Fruit fly (Drosophila melanogaster) whole organism, embryonic: ENCODE results near the gene CG5892.

ENCODE experiments used
- Adf1 ChIP-seq: fragments of 200-800 bp; sonication (Bioruptor generic); IDR thresholded peaks from 2 replicates; pipeline ENCODE4 v1.3.6; 2022; ENCODE audit warnings: missing biosample characterization, missing genetic modification characterization
- Atf3 ChIP-seq: fragments of 200-800 bp; sonication (Bioruptor generic); optimal IDR thresholded peaks from 3 replicates; lab custom pipeline; 2016; ENCODE audit warnings: missing biosample characterization, missing genetic modification characterization
- CG10274 ChIP-seq: fragments of 200-800 bp; sonication (Bioruptor generic); optimal IDR thresholded peaks from 3 replicates; lab custom pipeline; 2017; ENCODE audit warnings: missing biosample characterization, mild to moderate bottlenecking, missing genetic modification characterization
- CG11085 ChIP-seq: fragments of 200-800 bp; sonication (Bioruptor generic); IDR thresholded peaks from 2 replicates; pipeline ENCODE4 v1.3.6; 2022; ENCODE audit warnings: missing biosample characterization, missing genetic modification characterization
- CG11247 ChIP-seq: fragments of 200-800 bp; sonication (Bioruptor generic); IDR thresholded peaks from 2 replicates; pipeline ENCODE4 v1.3.6; 2022; ENCODE audit warnings: missing biosample characterization, missing genetic modification characterization
- CG11560 ChIP-seq: fragments of 200-800 bp; sonication (Bioruptor generic); IDR thresholded peaks from 3 replicates; pipeline ENCODE4 v1.3.6; 2022; ENCODE audit warnings: missing biosample characterization, missing genetic modification characterization
- CG12391 ChIP-seq: fragments of 200-800 bp; sonication (Bioruptor generic); optimal IDR thresholded peaks from 3 replicates; lab custom pipeline; 2018; ENCODE audit warnings: missing biosample characterization, mild to moderate bottlenecking, missing genetic modification characterization, moderate library complexity
- CG13775 ChIP-seq: fragments of 200-800 bp; sonication (Bioruptor generic); optimal IDR thresholded peaks from 3 replicates; lab custom pipeline; 2017; ENCODE audit warnings: missing biosample characterization, mild to moderate bottlenecking, missing genetic modification characterization
- CG13894 ChIP-seq: fragments of 200-800 bp; sonication (Bioruptor generic); optimal IDR thresholded peaks from 3 replicates; lab custom pipeline; 2018; ENCODE audit warnings: missing biosample characterization, mild to moderate bottlenecking, missing genetic modification characterization, moderate library complexity
- CG14965 ChIP-seq: fragments of 200-800 bp; sonication (Bioruptor generic); optimal IDR thresholded peaks from 2 replicates; lab custom pipeline; 2016; ENCODE audit warnings: missing biosample characterization, missing genetic modification characterization, borderline replicate concordance
- CG15479 ChIP-seq: fragments of 200-800 bp; sonication (Bioruptor generic); optimal IDR thresholded peaks from 3 replicates; lab custom pipeline; 2019; ENCODE audit warnings: missing biosample characterization, mild to moderate bottlenecking, missing genetic modification characterization, moderate library complexity
- CG15601 ChIP-seq: fragments of 200-800 bp; sonication (Bioruptor generic); optimal IDR thresholded peaks from 3 replicates; lab custom pipeline; 2019; ENCODE audit warnings: missing biosample characterization, mild to moderate bottlenecking, missing genetic modification characterization, moderate library complexity
- CG17328 ChIP-seq: fragments of 200-800 bp; sonication (Bioruptor generic); IDR thresholded peaks from 2 replicates; pipeline ENCODE4 v1.3.6; 2022; ENCODE audit warnings: missing biosample characterization, missing genetic modification characterization
- CG17802 ChIP-seq: fragments of 200-800 bp; sonication (Bioruptor generic); optimal IDR thresholded peaks from 2 replicates; lab custom pipeline; 2018; ENCODE audit warnings: missing biosample characterization, mild to moderate bottlenecking, missing genetic modification characterization, moderate library complexity
- CG2129 ChIP-seq: fragments of 200-800 bp; sonication (Bioruptor generic); IDR thresholded peaks from 2 replicates; pipeline ENCODE4 v1.3.6; 2022; ENCODE audit warnings: missing biosample characterization, missing genetic modification characterization; ENCODE audit not compliant: partially characterized antibody
- CG3163 ChIP-seq: fragments of 200-800 bp; sonication (Bioruptor generic); optimal IDR thresholded peaks from 3 replicates; lab custom pipeline; 2016; ENCODE audit warnings: missing biosample characterization, missing genetic modification characterization
- CG33213 ChIP-seq: fragments of 200-800 bp; sonication (Bioruptor generic); optimal IDR thresholded peaks from 3 replicates; lab custom pipeline; 2016; ENCODE audit warnings: missing biosample characterization, missing genetic modification characterization
- CG3407 ChIP-seq: fragments of 200-800 bp; sonication (Bioruptor generic); optimal IDR thresholded peaks from 2 replicates; lab custom pipeline; 2018; ENCODE audit warnings: missing biosample characterization, mild to moderate bottlenecking, missing genetic modification characterization
- CG7928 ChIP-seq: fragments of 200-800 bp; sonication (Bioruptor generic); optimal IDR thresholded peaks from 2 replicates; lab custom pipeline; 2017; ENCODE audit warnings: missing biosample characterization, mild to moderate bottlenecking, missing genetic modification characterization
- Dip2 ChIP-seq: fragments of 200-800 bp; sonication (Bioruptor generic); IDR thresholded peaks from 2 replicates; pipeline ENCODE4 v1.3.6; 2022; ENCODE audit warnings: missing biosample characterization, missing genetic modification characterization
- Doc2 ChIP-seq: fragments of 200-800 bp; sonication (Bioruptor generic); IDR thresholded peaks from 2 replicates; pipeline ENCODE4 v1.3.6; 2022; ENCODE audit warnings: missing biosample characterization, missing genetic modification characterization
- E2f2 ChIP-seq: fragments of 200-800 bp; sonication (Bioruptor generic); IDR thresholded peaks from 2 replicates; pipeline ENCODE4 v1.3.6; 2022; ENCODE audit warnings: missing biosample characterization, missing genetic modification characterization
- ERR ChIP-seq: fragments of 200-800 bp; sonication (Bioruptor generic); optimal IDR thresholded peaks from 2 replicates; lab custom pipeline; 2016; ENCODE audit warnings: missing biosample characterization, missing genetic modification characterization
- Ets97D ChIP-seq: fragments of 200-800 bp; sonication (Bioruptor generic); optimal IDR thresholded peaks from 3 replicates; lab custom pipeline; 2016; ENCODE audit warnings: missing biosample characterization, missing genetic modification characterization
- Fer1 ChIP-seq: fragments of 200-800 bp; sonication (Bioruptor generic); optimal IDR thresholded peaks from 2 replicates; lab custom pipeline; 2017; ENCODE audit warnings: missing biosample characterization, mild to moderate bottlenecking, missing genetic modification characterization
- Gug ChIP-seq: fragments of 200-800 bp; sonication (Bioruptor generic); IDR thresholded peaks from 4 replicates; pipeline ENCODE4 v1.3.6; 2022; ENCODE audit warnings: missing biosample characterization, missing genetic modification characterization
- Hsf ChIP-seq: fragments of 200-800 bp; sonication (Bioruptor generic); optimal IDR thresholded peaks from 3 replicates; lab custom pipeline; 2016; ENCODE audit warnings: missing biosample characterization, missing genetic modification characterization
- MESR4 ChIP-seq: fragments of 200-800 bp; sonication (Bioruptor generic); optimal IDR thresholded peaks from 2 replicates; lab custom pipeline; 2018; ENCODE audit warnings: missing biosample characterization, mild to moderate bottlenecking, missing genetic modification characterization, moderate library complexity
- Nf-YA ChIP-seq: fragments of 200-800 bp; sonication (Bioruptor generic); IDR thresholded peaks from 2 replicates; pipeline ENCODE4 v1.3.6; 2022; ENCODE audit warnings: missing biosample characterization, missing genetic modification characterization
- Nf-YC ChIP-seq: fragments of 200-800 bp; optimal IDR thresholded peaks from 3 replicates; lab custom pipeline; 2019; ENCODE audit warnings: missing biosample characterization, mild to moderate bottlenecking, missing genetic modification characterization, moderate library complexity
- Oli ChIP-seq: fragments of 200-800 bp; sonication (Bioruptor generic); optimal IDR thresholded peaks from 2 replicates; lab custom pipeline; 2018; ENCODE audit warnings: missing biosample characterization, mild to moderate bottlenecking, missing genetic modification characterization, moderate library complexity
- Pdp1 ChIP-seq, 2 experiments: fragments of 200-800 bp; sonication (Bioruptor generic); optimal IDR thresholded peaks; 3 replicates each; lab custom pipeline; 2016; ENCODE audit warnings: missing biosample characterization in 2 of 2, missing genetic modification characterization in 2 of 2, mild to moderate bottlenecking in 1 of 2, moderate library complexity in 1 of 2
- Spps ChIP-seq: fragments of 200-800 bp; sonication (Bioruptor generic); optimal IDR thresholded peaks from 2 replicates; lab custom pipeline; 2018; ENCODE audit warnings: missing biosample characterization, mild to moderate bottlenecking, missing genetic modification characterization
- Ssrp ChIP-seq: fragments of 200-800 bp; sonication (Bioruptor generic); optimal IDR thresholded peaks from 2 replicates; lab custom pipeline; 2018; ENCODE audit warnings: missing biosample characterization, mild to moderate bottlenecking, missing genetic modification characterization, moderate library complexity
- Vsx1 ChIP-seq: fragments of 200-800 bp; sonication (Bioruptor generic); optimal IDR thresholded peaks from 2 replicates; lab custom pipeline; 2017; ENCODE audit warnings: missing biosample characterization, mild to moderate bottlenecking, missing genetic modification characterization, missing genetic modification reagents
- al ChIP-seq: fragments of 200-800 bp; sonication (Bioruptor generic); IDR thresholded peaks from 2 replicates; pipeline ENCODE4 v1.3.6; 2022; ENCODE audit warnings: missing biosample characterization, missing genetic modification characterization
- cad ChIP-seq: fragments of >200 bp; optimal IDR thresholded peaks from 2 replicates; lab custom pipeline; 2017; ENCODE audit warnings: missing biosample characterization, missing genetic modification characterization
- ci ChIP-seq: fragments of 200-800 bp; sonication (Bioruptor generic); IDR thresholded peaks from 3 replicates; pipeline ENCODE4 v1.3.6; 2022; ENCODE audit warnings: missing biosample characterization, missing genetic modification characterization
- danr ChIP-seq: fragments of 200-800 bp; sonication (Bioruptor generic); IDR thresholded peaks from 2 replicates; pipeline ENCODE4 v1.3.6; 2022; ENCODE audit warnings: missing biosample characterization, missing genetic modification characterization
- dm ChIP-seq: fragments of 200-800 bp; sonication (Bioruptor generic); optimal IDR thresholded peaks from 3 replicates; lab custom pipeline; 2016; ENCODE audit warnings: missing biosample characterization, missing genetic modification characterization
- eve ChIP-seq, 2 experiments: fragments of >200 bp; optimal IDR thresholded peaks; 2 replicates each; lab custom pipeline; 2017; ENCODE audit warnings: missing biosample characterization in 2 of 2, missing genetic modification characterization in 2 of 2
- ewg ChIP-seq: fragments of 200-800 bp; sonication (Bioruptor generic); optimal IDR thresholded peaks from 3 replicates; lab custom pipeline; 2017; ENCODE audit warnings: mild to moderate bottlenecking, missing biosample characterization, missing genetic modification reagents, missing genetic modification characterization
- gcm2 ChIP-seq: fragments of 200-800 bp; sonication (Bioruptor generic); optimal IDR thresholded peaks from 2 replicates; lab custom pipeline; 2016; ENCODE audit warnings: missing biosample characterization, missing genetic modification characterization
- gem ChIP-seq: fragments of 200-800 bp; sonication (Bioruptor generic); optimal IDR thresholded peaks from 2 replicates; lab custom pipeline; 2019; ENCODE audit warnings: missing biosample characterization, mild to moderate bottlenecking, missing genetic modification characterization, moderate library complexity
- luna ChIP-seq: fragments of 200-800 bp; sonication (Bioruptor generic); optimal IDR thresholded peaks from 2 replicates; lab custom pipeline; 2016; ENCODE audit warnings: missing biosample characterization, missing genetic modification characterization
- pho ChIP-seq: fragments of 200-800 bp; sonication (Bioruptor generic); optimal IDR thresholded peaks from 2 replicates; lab custom pipeline; 2016; ENCODE audit warnings: missing biosample characterization, missing genetic modification characterization
- pnt ChIP-seq: fragments of 200-800 bp; sonication (Bioruptor generic); optimal IDR thresholded peaks from 3 replicates; lab custom pipeline; 2016; ENCODE audit warnings: missing biosample characterization, missing genetic modification characterization
- repo ChIP-seq: fragments of 200-800 bp; sonication (Bioruptor generic); optimal IDR thresholded peaks from 2 replicates; lab custom pipeline; 2016; ENCODE audit warnings: missing biosample characterization, missing genetic modification characterization
- sim ChIP-seq: fragments of 200-800 bp; sonication (Bioruptor generic); IDR thresholded peaks from 2 replicates; pipeline ENCODE4 v1.3.6; 2022; ENCODE audit warnings: missing biosample characterization, missing genetic modification characterization
- tx ChIP-seq: fragments of 200-800 bp; sonication (Bioruptor generic); optimal IDR thresholded peaks from 2 replicates; lab custom pipeline; 2016; ENCODE audit warnings: missing biosample characterization, missing genetic modification characterization
- vvl ChIP-seq: fragments of 200-800 bp; sonication (Bioruptor generic); IDR thresholded peaks from 2 replicates; pipeline ENCODE4 v1.3.6; 2022; ENCODE audit warnings: missing biosample characterization, missing genetic modification characterization
- zf30C ChIP-seq: fragments of 200-800 bp; sonication (Bioruptor generic); optimal IDR thresholded peaks from 3 replicates; lab custom pipeline; 2018; ENCODE audit warnings: missing biosample characterization, mild to moderate bottlenecking, missing genetic modification characterization

Gene CG5892

dm6 chr3R:21263177-21263576, 20.8 kb downstream of the CG5892 start (continued):
- TF ChIP-seq dm (GFP tag; lab: Kevin White, UChicago), result no peak
- TF ChIP-seq CG13894 (tag; lab: Kevin White, UChicago), result no peak
- TF ChIP-seq tx (GFP tag; lab: Kevin White, UChicago), result no peak
- TF ChIP-seq CG3163 (GFP tag; lab: Kevin White, UChicago), result no peak
- TF ChIP-seq Hsf, result no peak
- TF ChIP-seq Doc2 (GFP tag; lab: Robert Waterston, UW), result no peak
- TF ChIP-seq Fer1, result peak; percentile 14
- TF ChIP-seq Spps (tag; lab: Kevin White, UChicago), result no peak
- TF ChIP-seq Atf3 (GFP tag; lab: Kevin White, UChicago), result no peak
- TF ChIP-seq Gug (GFP tag; lab: Robert Waterston, UW), result no peak
- TF ChIP-seq gem (tag; lab: Kevin White, UChicago), result peak; percentile 35
- TF ChIP-seq gcm2, result no peak
- no peak for TF ChIP-seq ERR (GFP tag; lab: Kevin White, UChicago)
- no peak for TF ChIP-seq zf30C (GFP tag; lab: Kevin White, UChicago)
- TF ChIP-seq ewg, result peak; percentile 29
- TF ChIP-seq Vsx1, result peak; percentile 31
- no peak for TF ChIP-seq Ssrp (tag; lab: Kevin White, UChicago)
- no peak for TF ChIP-seq Adf1 (GFP tag; lab: Robert Waterston, UW)
- no peak for TF ChIP-seq eve (GFP tag; optimal IDR thresholded peaks at IDR 0.05; lab: Kevin White, UChicago)
- TF ChIP-seq CG15601 (tag; lab: Kevin White, UChicago), result peak; percentile 12
- TF ChIP-seq CG13775, result peak; percentile 40
- TF ChIP-seq Nf-YA (GFP tag; lab: Robert Waterston, UW), result 0 out of 2 replicates have a peak, but pooled peaks have one; percentile 38
- TF ChIP-seq Ets97D (GFP tag; lab: Kevin White, UChicago), result peak; percentile 90
- no peak for TF ChIP-seq luna (GFP tag; lab: Kevin White, UChicago)
- no peak for TF ChIP-seq repo (GFP tag; lab: Kevin White, UChicago)
- no peak for TF ChIP-seq CG33213 (GFP tag; lab: Kevin White, UChicago)
- peak; percentile 5 for TF ChIP-seq CG17802 (tag; lab: Kevin White, UChicago)
- no peak for TF ChIP-seq CG7928 (GFP tag; lab: Kevin White, UChicago)
- TF ChIP-seq CG12391 (tag; lab: Kevin White, UChicago), result peak; percentile 35
- no peak for TF ChIP-seq cad (GFP tag; lab: Kevin White, UChicago)
- TF ChIP-seq vvl (GFP tag; lab: Robert Waterston, UW), result peak; percentile 47; the same call in 1 of the 2 replicates
- no peak for TF ChIP-seq Dip2
- TF ChIP-seq CG10274 (GFP tag; lab: Kevin White, UChicago), result no peak
- no peak for TF ChIP-seq danr
- peak; percentile 47 for TF ChIP-seq CG3407 (GFP tag; lab: Kevin White, UChicago)
- peak; percentile 47 for TF ChIP-seq CG11247 (GFP tag; lab: Robert Waterston, UW)
- no peak for TF ChIP-seq CG15479 (GFP tag; lab: Kevin White, UChicago)
- no peak for TF ChIP-seq E2f2
- peak; percentile 30; the same call in 1 of the 2 replicates for TF ChIP-seq CG11085
- no peak for TF ChIP-seq Nf-YC (tag; lab: Kevin White, UChicago)
- no peak for TF ChIP-seq CG11560 (tag; lab: Robert Waterston, UW)
- TF ChIP-seq CG17328 (GFP tag; lab: Robert Waterston, UW), result 0 out of 2 replicates have a peak, but pooled peaks have one; percentile 44
- peak; percentile 85 for TF ChIP-seq ci (GFP tag; lab: Robert Waterston, UW)
- TF ChIP-seq MESR4, result no peak
- TF ChIP-seq CG14965 (GFP tag; lab: Kevin White, UChicago), result no peak
- TF ChIP-seq pho (GFP tag; lab: Kevin White, UChicago), result no peak
- TF ChIP-seq pnt (GFP tag; lab: Kevin White, UChicago), result no peak
- TF ChIP-seq CG2129, result no peak
- no peak for TF ChIP-seq Pdp1 (GFP tag; optimal IDR thresholded peaks at IDR 0.05; lab: Kevin White, UChicago)
- 0 out of 2 replicates have a peak, but pooled peaks have one; percentile 7 for TF ChIP-seq sim (GFP tag; lab: Robert Waterston, UW)
- TF ChIP-seq Oli, result no peak
- TF ChIP-seq al (GFP tag; lab: Robert Waterston, UW), result no peak
